Fruit fly (Drosophila melanogaster): ENCODE results near the gene Lcp65Ac.

Gene Lcp65Ac

dm6 chr3L:6124616-6125408 lies 19.8 kb upstream of the Lcp65Ac start:
- no peak for TF ChIP-seq Myc (optimal IDR thresholded peaks at IDR 0.05)
- no peak for TF ChIP-seq Sin3A (optimal IDR thresholded peaks at IDR 0.05)
- no peak for TF ChIP-seq h (optimal IDR thresholded peaks at IDR 0.05)
- TF ChIP-seq ttk (optimal IDR thresholded peaks at IDR 0.05): no peak
- TF ChIP-seq psq (optimal IDR thresholded peaks at IDR 0.05): no peak
- TF ChIP-seq insv (optimal IDR thresholded peaks at IDR 0.05): no peak

- TF ChIP-seq Sin3A (optimal IDR thresholded peaks at IDR 0.05): no peak
- no peak for TF ChIP-seq h (optimal IDR thresholded peaks at IDR 0.05)
- TF ChIP-seq Myc (optimal IDR thresholded peaks at IDR 0.05): no peak
- no peak for TF ChIP-seq ttk (optimal IDR thresholded peaks at IDR 0.05)
- TF ChIP-seq insv (optimal IDR thresholded peaks at IDR 0.05): no peak
- TF ChIP-seq psq (optimal IDR thresholded peaks at IDR 0.05): no peak
Measured at dm6 chr3L:6125409-6125689, 19.3 kb upstream of the Lcp65Ac start.

- TF ChIP-seq Sin3A (optimal IDR thresholded peaks at IDR 0.05): no peak
- no peak for TF ChIP-seq ttk (optimal IDR thresholded peaks at IDR 0.05)
Measured at dm6 chr3L:6129591-6129990, 15.0 kb upstream of the Lcp65Ac start.

- TF ChIP-seq psq (optimal IDR thresholded peaks at IDR 0.05) (no peak), ttk (optimal IDR thresholded peaks at IDR 0.05) (no peak), Myc (optimal IDR thresholded peaks at IDR 0.05) (no peak), Sin3A (optimal IDR thresholded peaks at IDR 0.05) (no peak), insv (optimal IDR thresholded peaks at IDR 0.05) (no peak), h (optimal IDR thresholded peaks at IDR 0.05) (no peak)
Measured at dm6 chr3L:6130944-6131343, 13.7 kb upstream of the Lcp65Ac start, which contains the start of gene Lcp65Ag3. Gene Lcp65Ag3, minus strand, starts transcription at chr3L:6130989.

dm6 chr3L:6132009-6132408 lies 12.6 kb upstream of the Lcp65Ac start, which contains the start of gene Cpr65Au:
Gene Cpr65Au, minus strand, starts transcription at chr3L:6132109.
- TF ChIP-seq psq (optimal IDR thresholded peaks at IDR 0.05) (no peak), ttk (optimal IDR thresholded peaks at IDR 0.05) (no peak)

- TF ChIP-seq insv (optimal IDR thresholded peaks at IDR 0.05): no peak
- no peak for TF ChIP-seq Sin3A (optimal IDR thresholded peaks at IDR 0.05)
- TF ChIP-seq Myc (optimal IDR thresholded peaks at IDR 0.05): no peak
- TF ChIP-seq ttk (optimal IDR thresholded peaks at IDR 0.05): no peak
- no peak for TF ChIP-seq psq (optimal IDR thresholded peaks at IDR 0.05)
Measured at dm6 chr3L:6133546-6133945, 11.1 kb upstream of the Lcp65Ac start, which contains the start of gene Lcp65Ag2. Gene Lcp65Ag2, minus strand, starts transcription at chr3L:6133593.

- TF ChIP-seq ttk (optimal IDR thresholded peaks at IDR 0.05) (no peak), insv (optimal IDR thresholded peaks at IDR 0.05) (no peak), h (optimal IDR thresholded peaks at IDR 0.05) (no peak), Myc (optimal IDR thresholded peaks at IDR 0.05) (no peak), Sin3A (optimal IDR thresholded peaks at IDR 0.05) (no peak), psq (optimal IDR thresholded peaks at IDR 0.05) (no peak)
Measured at dm6 chr3L:6135174-6135573, 9.4 kb upstream of the Lcp65Ac start, which contains the start of gene Lcp65Ag1. Gene Lcp65Ag1, minus strand, starts transcription at chr3L:6135274.

- TF ChIP-seq ttk (optimal IDR thresholded peaks at IDR 0.05): no peak
- no peak for TF ChIP-seq Sin3A (optimal IDR thresholded peaks at IDR 0.05)
- no peak for TF ChIP-seq insv (optimal IDR thresholded peaks at IDR 0.05)
Measured at dm6 chr3L:6136691-6137090, 7.9 kb upstream of the Lcp65Ac start, which contains the start of gene Lcp65Af. Gene Lcp65Af, minus strand, starts transcription at chr3L:6136791.

dm6 chr3L:6138018-6138417 lies 6.6 kb upstream of the Lcp65Ac start, which contains the start of gene Lcp65Ae:
Gene Lcp65Ae, minus strand, starts transcription at chr3L:6138118.
- no peak for TF ChIP-seq psq (optimal IDR thresholded peaks at IDR 0.05)
- TF ChIP-seq Myc (optimal IDR thresholded peaks at IDR 0.05): no peak
- TF ChIP-seq Sin3A (optimal IDR thresholded peaks at IDR 0.05): no peak
- TF ChIP-seq insv (optimal IDR thresholded peaks at IDR 0.05): no peak
- TF ChIP-seq ttk (optimal IDR thresholded peaks at IDR 0.05): no peak
- TF ChIP-seq h (optimal IDR thresholded peaks at IDR 0.05): no peak

- TF ChIP-seq insv (optimal IDR thresholded peaks at IDR 0.05): no peak
- no peak for TF ChIP-seq Myc (optimal IDR thresholded peaks at IDR 0.05)
- no peak for TF ChIP-seq Sin3A (optimal IDR thresholded peaks at IDR 0.05)
- TF ChIP-seq h (optimal IDR thresholded peaks at IDR 0.05): no peak
- TF ChIP-seq ttk (optimal IDR thresholded peaks at IDR 0.05): no peak
Measured at dm6 chr3L:6138586-6138985, 6.0 kb upstream of the Lcp65Ac start.

dm6 chr3L:6139924-6140574 lies 4.6 kb upstream of the Lcp65Ac start, which contains the start of gene Cpr65Av:
Gene Cpr65Av, minus strand, starts transcription at chr3L:6139974.
- TF ChIP-seq h (optimal IDR thresholded peaks at IDR 0.05) (no peak), Sin3A (optimal IDR thresholded peaks at IDR 0.05) (no peak), psq (optimal IDR thresholded peaks at IDR 0.05) (no peak)

dm6 chr3L:6140771-6141472 lies 3.7 kb upstream of the Lcp65Ac start:
- TF ChIP-seq psq (optimal IDR thresholded peaks at IDR 0.05) (no peak), Sin3A (optimal IDR thresholded peaks at IDR 0.05) (no peak), Myc (optimal IDR thresholded peaks at IDR 0.05) (no peak), ttk (optimal IDR thresholded peaks at IDR 0.05) (no peak), insv (optimal IDR thresholded peaks at IDR 0.05) (no peak), h (optimal IDR thresholded peaks at IDR 0.05) (no peak)

All from Kc167 (cell line).